Fruit fly (Drosophila melanogaster) whole organism, embryonic: ENCODE measurements around the gene NANS.

Source experiments
- Aef1 ChIP-seq: fragments of 200-800 bp; sonication (Bioruptor generic); IDR thresholded peaks from 3 replicates; pipeline ENCODE4 v1.3.6; 2022; ENCODE audit warnings: missing biosample characterization, missing genetic modification characterization
- CG10431 ChIP-seq: fragments of 200-800 bp; sonication (Bioruptor generic); optimal IDR thresholded peaks from 3 replicates; lab custom pipeline; 2018; ENCODE audit warnings: missing biosample characterization, mild to moderate bottlenecking, missing genetic modification characterization
- CG10565 ChIP-seq: fragments of 200-800 bp; sonication (Bioruptor generic); optimal IDR thresholded peaks from 3 replicates; lab custom pipeline; 2016; ENCODE audit warnings: missing biosample characterization, mild to moderate bottlenecking, missing genetic modification characterization
- CG12236 ChIP-seq: fragments of 200-800 bp; sonication (Bioruptor generic); optimal IDR thresholded peaks from 2 replicates; lab custom pipeline; 2016; ENCODE audit warnings: missing biosample characterization, missing genetic modification characterization
- CG13424 ChIP-seq: fragments of 200-800 bp; sonication (Bioruptor generic); optimal IDR thresholded peaks from 2 replicates; lab custom pipeline; 2019; ENCODE audit warnings: missing biosample characterization, mild to moderate bottlenecking, missing genetic modification characterization, moderate library complexity
- CG15514 ChIP-seq: fragments of 200-800 bp; sonication (Bioruptor generic); optimal IDR thresholded peaks from 3 replicates; lab custom pipeline; 2017; ENCODE audit warnings: missing biosample characterization, missing genetic modification characterization, mild to moderate bottlenecking, moderate library complexity, missing genetic modification reagents
- CG17612 ChIP-seq: fragments of 200-800 bp; sonication (Bioruptor generic); IDR thresholded peaks from 2 replicates; pipeline ENCODE4 v1.3.6; 2022; ENCODE audit warnings: missing biosample characterization, missing genetic modification characterization
- CG17829 ChIP-seq: fragments of 200-800 bp; optimal IDR thresholded peaks from 2 replicates; lab custom pipeline; 2019; ENCODE audit warnings: missing biosample characterization, mild to moderate bottlenecking, missing genetic modification characterization, moderate library complexity
- CG3163 ChIP-seq: fragments of 200-800 bp; sonication (Bioruptor generic); optimal IDR thresholded peaks from 3 replicates; lab custom pipeline; 2016; ENCODE audit warnings: missing biosample characterization, missing genetic modification characterization
- CG34376 ChIP-seq: fragments of 200-800 bp; sonication (Bioruptor generic); optimal IDR thresholded peaks from 2 replicates; lab custom pipeline; 2018; ENCODE audit warnings: missing biosample characterization, mild to moderate bottlenecking, missing genetic modification characterization
- CG8944 ChIP-seq: fragments of 200-800 bp; sonication (Bioruptor generic); optimal IDR thresholded peaks from 3 replicates; lab custom pipeline; 2016; ENCODE audit warnings: missing biosample characterization, missing genetic modification characterization
- CTCF ChIP-seq: fragments of 200-800 bp; sonication (Bioruptor generic); optimal IDR thresholded peaks from 2 replicates; lab custom pipeline; 2017; ENCODE audit warnings: missing biosample characterization, mild to moderate bottlenecking, missing genetic modification characterization, moderate library complexity
- Dek ChIP-seq: fragments of 200-800 bp; sonication (Bioruptor generic); optimal IDR thresholded peaks from 3 replicates; lab custom pipeline; 2019; ENCODE audit warnings: missing biosample characterization, mild to moderate bottlenecking, missing genetic modification characterization, moderate library complexity
- Dref ChIP-seq: fragments of 200-800 bp; sonication (Bioruptor generic); IDR thresholded peaks from 2 replicates; pipeline ENCODE4 v1.3.6; 2022; ENCODE audit warnings: missing biosample characterization, missing genetic modification characterization
- HLH4C ChIP-seq: fragments of 200-800 bp; sonication (Bioruptor generic); IDR thresholded peaks from 3 replicates; pipeline ENCODE4 v1.3.6; 2022; ENCODE audit warnings: missing biosample characterization, missing genetic modification characterization; ENCODE audit not compliant: partially characterized antibody
- Hand ChIP-seq: fragments of 200-800 bp; sonication (Bioruptor generic); optimal IDR thresholded peaks from 2 replicates; lab custom pipeline; 2017; ENCODE audit warnings: mild to moderate bottlenecking, missing biosample characterization, missing genetic modification reagents, missing genetic modification characterization
- Hr3 ChIP-seq: fragments of 200-800 bp; sonication (Bioruptor generic); optimal IDR thresholded peaks from 3 replicates; lab custom pipeline; 2016; ENCODE audit warnings: missing biosample characterization, missing genetic modification characterization
- Lpt ChIP-seq: fragments of >200 bp; optimal IDR thresholded peaks from 2 replicates; lab custom pipeline; 2018; ENCODE audit warnings: missing biosample characterization, missing genetic modification characterization
- Med ChIP-seq: fragments of 200-800 bp; sonication (Bioruptor generic); peaks from one replicate; lab custom pipeline; 2016; ENCODE audit warnings: missing biosample characterization, missing genetic modification characterization, mild to moderate bottlenecking, inconsistent platforms, moderate library complexity
- NC2α ChIP-seq: fragments of 200-800 bp; sonication (Bioruptor generic); optimal IDR thresholded peaks from 2 replicates; lab custom pipeline; 2016; ENCODE audit warnings: missing biosample characterization, missing genetic modification characterization
- Nf-YB ChIP-seq: fragments of 200-800 bp; sonication (Bioruptor generic); optimal IDR thresholded peaks from 3 replicates; lab custom pipeline; 2019; ENCODE audit warnings: missing biosample characterization, mild to moderate bottlenecking, missing genetic modification characterization, moderate library complexity
- Nf-YC ChIP-seq: fragments of 200-800 bp; optimal IDR thresholded peaks from 3 replicates; lab custom pipeline; 2019; ENCODE audit warnings: missing biosample characterization, mild to moderate bottlenecking, missing genetic modification characterization, moderate library complexity
- Oaz ChIP-seq: fragments of 200-800 bp; sonication (Bioruptor generic); IDR thresholded peaks from 2 replicates; pipeline ENCODE4 v1.3.6; 2022; ENCODE audit warnings: missing biosample characterization, missing genetic modification characterization
- Pdp1 ChIP-seq, 2 experiments: fragments of 200-800 bp; sonication (Bioruptor generic); optimal IDR thresholded peaks; 3 replicates each; lab custom pipeline; 2016; ENCODE audit warnings: missing biosample characterization in 2 of 2, missing genetic modification characterization in 2 of 2, mild to moderate bottlenecking in 1 of 2, moderate library complexity in 1 of 2
- Spps ChIP-seq: fragments of 200-800 bp; sonication (Bioruptor generic); optimal IDR thresholded peaks from 2 replicates; lab custom pipeline; 2018; ENCODE audit warnings: missing biosample characterization, mild to moderate bottlenecking, missing genetic modification characterization
- Vsx1 ChIP-seq: fragments of 200-800 bp; sonication (Bioruptor generic); optimal IDR thresholded peaks from 2 replicates; lab custom pipeline; 2017; ENCODE audit warnings: missing biosample characterization, mild to moderate bottlenecking, missing genetic modification characterization, missing genetic modification reagents
- bab2 ChIP-seq: fragments of 200-800 bp; sonication (Bioruptor generic); optimal IDR thresholded peaks from 2 replicates; lab custom pipeline; 2016; ENCODE audit warnings: missing biosample characterization, missing genetic modification characterization
- bigmax ChIP-seq: fragments of 200-800 bp; sonication (Bioruptor generic); optimal IDR thresholded peaks from 2 replicates; lab custom pipeline; 2018; ENCODE audit warnings: missing biosample characterization, mild to moderate bottlenecking, missing genetic modification characterization
- cg ChIP-seq: fragments of 200-800 bp; sonication (Bioruptor generic); optimal IDR thresholded peaks from 3 replicates; lab custom pipeline; 2019; ENCODE audit warnings: missing biosample characterization, mild to moderate bottlenecking, missing genetic modification characterization, moderate library complexity
- chif ChIP-seq, 2 experiments: fragments of 200-800 bp; sonication (Bioruptor generic); optimal IDR thresholded peaks; 3 replicates each; lab custom pipeline; 2016; ENCODE audit warnings: missing biosample characterization in 2 of 2, missing genetic modification characterization in 2 of 2
- chn ChIP-seq: fragments of 200-800 bp; sonication (Bioruptor generic); optimal IDR thresholded peaks from 2 replicates; lab custom pipeline; 2016; ENCODE audit warnings: missing biosample characterization, missing genetic modification characterization
- croc ChIP-seq: fragments of 200-800 bp; sonication (Bioruptor generic); conservative IDR thresholded peaks from 3 replicates; pipeline ENCODE4 v1.3.6; 2022; ENCODE audit warnings: missing biosample characterization, missing genetic modification characterization
- disco-r ChIP-seq: fragments of 200-800 bp; sonication (Bioruptor generic); optimal IDR thresholded peaks from 2 replicates; lab custom pipeline; 2016; ENCODE audit warnings: missing biosample characterization, missing genetic modification characterization
- dmrt11E ChIP-seq: fragments of 200-800 bp; sonication (Bioruptor generic); optimal IDR thresholded peaks from 3 replicates; lab custom pipeline; 2018; ENCODE audit warnings: missing biosample characterization, mild to moderate bottlenecking, missing genetic modification characterization, moderate library complexity
- ems ChIP-seq: fragments of 200-800 bp; sonication (Bioruptor generic); optimal IDR thresholded peaks from 3 replicates; lab custom pipeline; 2016; ENCODE audit warnings: missing biosample characterization, missing genetic modification characterization
- gfzf ChIP-seq: fragments of 200-800 bp; sonication (Bioruptor generic); optimal IDR thresholded peaks from 2 replicates; lab custom pipeline; 2016; ENCODE audit warnings: missing biosample characterization, mild to moderate bottlenecking, missing genetic modification characterization, moderate library complexity
- hkb ChIP-seq, 2 experiments: fragments of 200-800 bp in 1 of 2; fragments of >200 bp in 1 of 2; sonication (Bioruptor generic) in 1 of 2; IDR thresholded peaks in 1 of 2; optimal IDR thresholded peaks in 1 of 2; 2 replicates each; pipeline versions ENCODE4 v1.3.6 to Lab custom; 2017 to 2022; ENCODE audit warnings: missing biosample characterization in 1 of 2, missing genetic modification characterization in 1 of 2
- lab ChIP-seq: fragments of 200-800 bp; sonication (Bioruptor generic); optimal IDR thresholded peaks from 3 replicates; lab custom pipeline; 2017; ENCODE audit warnings: missing biosample characterization, missing genetic modification characterization, mild to moderate bottlenecking, moderate library complexity, missing genetic modification reagents
- lilli ChIP-seq: fragments of 200-800 bp; sonication (Bioruptor generic); optimal IDR thresholded peaks from 3 replicates; lab custom pipeline; 2016; ENCODE audit warnings: missing biosample characterization, missing genetic modification characterization
- mld ChIP-seq: fragments of 200-800 bp; sonication (Bioruptor generic); IDR thresholded peaks from 3 replicates; pipeline ENCODE4 v1.3.6; 2022; ENCODE audit warnings: missing biosample characterization, missing genetic modification characterization; ENCODE audit not compliant: partially characterized antibody
- oc ChIP-seq: fragments of 200-800 bp; sonication (Bioruptor generic); optimal IDR thresholded peaks from 2 replicates; lab custom pipeline; 2018; ENCODE audit warnings: missing biosample characterization, mild to moderate bottlenecking, missing genetic modification characterization, moderate library complexity
- pb ChIP-seq: fragments of 200-800 bp; sonication (Bioruptor generic); optimal IDR thresholded peaks from 3 replicates; lab custom pipeline; 2016; ENCODE audit warnings: missing biosample characterization, missing genetic modification characterization
- pfk ChIP-seq: fragments of 200-800 bp; sonication (Bioruptor generic); optimal IDR thresholded peaks from 2 replicates; lab custom pipeline; 2018; ENCODE audit warnings: missing biosample characterization, mild to moderate bottlenecking, missing genetic modification characterization, moderate library complexity
- ro ChIP-seq: fragments of 200-800 bp; sonication (Bioruptor generic); IDR thresholded peaks from 2 replicates; pipeline ENCODE4 v1.3.6; 2022; ENCODE audit warnings: missing biosample characterization, missing genetic modification characterization
- salm ChIP-seq: fragments of 200-800 bp; sonication (Bioruptor generic); optimal IDR thresholded peaks from 2 replicates; lab custom pipeline; 2018; ENCODE audit warnings: missing biosample characterization, mild to moderate bottlenecking, missing genetic modification characterization
- scrt ChIP-seq: fragments of 200-800 bp; sonication (Bioruptor generic); optimal IDR thresholded peaks from 2 replicates; lab custom pipeline; 2018; ENCODE audit warnings: missing biosample characterization, mild to moderate bottlenecking, missing genetic modification characterization, moderate library complexity
- sens ChIP-seq: fragments of 200-800 bp; sonication (Bioruptor generic); peaks from one replicate; lab custom pipeline; 2016; ENCODE audit warnings: missing biosample characterization, missing genetic modification characterization
- sima ChIP-seq: fragments of 200-800 bp; sonication (Bioruptor generic); optimal IDR thresholded peaks from 2 replicates; lab custom pipeline; 2016; ENCODE audit warnings: missing biosample characterization, missing genetic modification characterization
- tgo ChIP-seq: fragments of 200-800 bp; sonication (Bioruptor generic); IDR thresholded peaks from 3 replicates; pipeline ENCODE4 v1.3.6; 2022; ENCODE audit warnings: missing biosample characterization, missing genetic modification characterization
- tin ChIP-seq: fragments of 200-800 bp; sonication (Bioruptor generic); optimal IDR thresholded peaks from 3 replicates; lab custom pipeline; 2016; ENCODE audit warnings: missing biosample characterization, missing genetic modification characterization
- toy ChIP-seq: fragments of 200-800 bp; sonication (Bioruptor generic); IDR thresholded peaks from 2 replicates; pipeline ENCODE4 v1.3.6; 2022; ENCODE audit warnings: missing biosample characterization, missing genetic modification characterization
- unpg ChIP-seq: fragments of 200-800 bp; sonication (Bioruptor generic); optimal IDR thresholded peaks from 3 replicates; lab custom pipeline; 2018; ENCODE audit warnings: missing biosample characterization, mild to moderate bottlenecking, missing genetic modification characterization, moderate library complexity

NANS gene

DNA sequence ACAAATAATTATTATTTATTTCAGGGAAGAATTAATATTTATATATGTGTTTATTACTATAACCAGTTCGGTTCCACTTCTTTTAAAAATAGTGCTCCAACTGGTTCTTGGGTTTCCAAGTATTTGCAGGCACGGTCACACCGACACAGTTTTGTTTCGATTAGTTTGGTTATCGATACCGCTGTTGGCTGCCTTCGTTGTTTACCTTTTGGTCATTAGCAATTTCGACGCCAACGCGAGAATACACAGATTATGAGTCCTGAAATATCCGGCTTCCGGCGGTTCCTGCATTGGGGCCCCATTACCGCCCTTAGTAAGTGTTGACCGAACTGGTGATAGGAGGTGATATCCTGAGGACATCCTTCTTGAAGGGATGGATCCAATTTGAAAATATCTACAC, 18.2 kb upstream of the NANS start, which contains the start of gene CG5196 (continued):
- TF ChIP-seq Vsx1: peak; percentile 31
- TF ChIP-seq ems (GFP tag; lab: Kevin White, UChicago): no peak
- no peak for TF ChIP-seq salm (tag; lab: Kevin White, UChicago)
- no peak for TF ChIP-seq chif (GFP tag; optimal IDR thresholded peaks at IDR 0.05; lab: Kevin White, UChicago)
- TF ChIP-seq Med (GFP tag; lab: Kevin White, UChicago): peak; percentile 49
- no peak for TF ChIP-seq ro (GFP tag; lab: Robert Waterston, UW)
- peak; percentile 8 for TF ChIP-seq CTCF (GFP tag; lab: Kevin White, UChicago)
- peak; percentile 29 for TF ChIP-seq Nf-YB (GFP tag; lab: Kevin White, UChicago)
- TF ChIP-seq Hr3 (GFP tag; lab: Kevin White, UChicago): no peak
- TF ChIP-seq CG17829 (tag; lab: Kevin White, UChicago): peak; percentile 36
- TF ChIP-seq Lpt (GFP tag; lab: Kevin White, UChicago): no peak
- no peak for TF ChIP-seq scrt (GFP tag; lab: Kevin White, UChicago)
- peak; percentile 58; the same call in 2 of the 3 replicates for TF ChIP-seq mld
- no peak for TF ChIP-seq CG10431
- TF ChIP-seq CG8944 (GFP tag; lab: Kevin White, UChicago): no peak
- no peak for TF ChIP-seq cg (GFP tag; lab: Kevin White, UChicago)
- TF ChIP-seq CG13424 (tag; lab: Kevin White, UChicago): peak; percentile 16
- peak; percentile 93 for TF ChIP-seq Dref
- TF ChIP-seq bab2 (GFP tag; lab: Kevin White, UChicago): no peak
- TF ChIP-seq Oaz: no peak
- TF ChIP-seq lab (GFP tag; lab: Kevin White, UChicago): no peak
- TF ChIP-seq CG10565: no peak
- TF ChIP-seq CG3163 (GFP tag; lab: Kevin White, UChicago): no peak
- TF ChIP-seq tgo (GFP tag; lab: Robert Waterston, UW): no peak
- peak; percentile 12 for TF ChIP-seq unpg (GFP tag; lab: Kevin White, UChicago)
- TF ChIP-seq lilli (GFP tag; lab: Kevin White, UChicago): peak; percentile 11
- TF ChIP-seq disco-r (GFP tag; lab: Kevin White, UChicago): no peak
- no peak for TF ChIP-seq sima (GFP tag; lab: Kevin White, UChicago)
- TF ChIP-seq pb (GFP tag; lab: Kevin White, UChicago): peak; percentile 26
- TF ChIP-seq oc: no peak
- TF ChIP-seq chn (GFP tag; lab: Kevin White, UChicago): no peak
- TF ChIP-seq gfzf (GFP tag; lab: Kevin White, UChicago): peak; percentile 75
- TF ChIP-seq Hand (GFP tag; lab: Kevin White, UChicago): no peak
- TF ChIP-seq pfk (GFP tag; lab: Kevin White, UChicago): no peak
- TF ChIP-seq toy (GFP tag; lab: Robert Waterston, UW): no peak
- no peak for TF ChIP-seq hkb (optimal IDR thresholded peaks at IDR 0.05; lab: Kevin White, UChicago)
- TF ChIP-seq hkb (GFP tag; IDR thresholded peaks at IDR 0.05; lab: Robert Waterston, UW): no peak
- TF ChIP-seq croc: no peak
- peak; percentile 31 for TF ChIP-seq Nf-YC (tag; lab: Kevin White, UChicago)
- TF ChIP-seq Dek (tag; lab: Kevin White, UChicago): peak; percentile 43
- no peak for TF ChIP-seq dmrt11E (tag; lab: Kevin White, UChicago)
- TF ChIP-seq CG17612: no peak
- no peak for TF ChIP-seq tin (GFP tag; lab: Kevin White, UChicago)
- TF ChIP-seq HLH4C: peak; percentile 70
- peak; percentile 47 for TF ChIP-seq bigmax (GFP tag; lab: Kevin White, UChicago)
- TF ChIP-seq Spps: no peak
- TF ChIP-seq sens (GFP tag; lab: Kevin White, UChicago): no peak
- no peak for TF ChIP-seq NC2α
- peak; percentile 23 for TF ChIP-seq CG34376 (GFP tag; lab: Kevin White, UChicago)
- TF ChIP-seq CG12236 (GFP tag; lab: Kevin White, UChicago): no peak
- no peak for TF ChIP-seq Aef1 (GFP tag; lab: Robert Waterston, UW)
- TF ChIP-seq Pdp1 (GFP tag; optimal IDR thresholded peaks at IDR 0.05; lab: Kevin White, UChicago): no peak
- TF ChIP-seq CG15514 (GFP tag; lab: Kevin White, UChicago): peak; percentile 99
